Worm (Caenorhabditis elegans): ENCODE data around the gene txt-2.

DNA sequence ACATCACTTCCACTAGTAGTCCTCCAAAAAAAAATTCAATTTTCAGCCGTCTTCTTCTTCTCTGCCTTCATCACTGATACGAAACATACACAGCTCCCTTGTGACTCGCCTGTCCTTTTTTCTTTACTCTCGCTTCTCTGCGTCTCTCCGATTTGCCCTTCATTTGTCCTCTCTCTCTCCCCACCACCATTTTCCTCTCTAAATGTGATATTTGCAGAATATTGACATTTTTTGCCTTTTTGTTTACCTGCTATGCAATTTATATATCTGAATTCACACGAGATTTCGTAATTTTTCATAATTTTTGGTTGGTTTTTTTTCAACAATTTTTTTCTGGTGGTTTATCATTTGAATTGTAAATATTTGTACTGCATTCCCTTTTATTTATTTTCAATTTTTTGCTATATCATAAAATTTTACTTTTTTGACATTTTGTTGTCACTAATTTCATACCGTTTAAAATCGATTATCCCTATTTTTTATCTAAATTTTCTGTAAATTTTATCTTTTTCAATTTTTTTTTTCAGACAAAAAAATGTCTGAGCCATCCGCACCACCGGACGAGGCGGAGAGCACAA, 36.4 kb downstream of the txt-2 start, which contains the start of gene lec-12:
- TF ChIP-seq unc-39 (tag; optimal IDR thresholded peaks at IDR 0.05) = no peak
- TF ChIP-seq ceh-39 (tag; optimal IDR thresholded peaks at IDR 0.05) = no peak
- TF ChIP-seq snpc-4 (tag; optimal IDR thresholded peaks at IDR 0.05) = no peak
- TF ChIP-seq mls-2 (tag; optimal IDR thresholded peaks at IDR 0.05) = no peak
- TF ChIP-seq nhr-76 (tag; optimal IDR thresholded peaks at IDR 0.05) = no peak
- no peak for TF ChIP-seq nhr-28 (tag; optimal IDR thresholded peaks at IDR 0.05)
- no peak for TF ChIP-seq cnd-1 (tag; optimal IDR thresholded peaks at IDR 0.05)
- TF ChIP-seq elt-1 (tag; optimal IDR thresholded peaks at IDR 0.05; ENCODE audit: borderline replicate concordance, insufficient read depth) = no peak
- TF ChIP-seq unc-62 (GFP tag; optimal IDR thresholded peaks at IDR 0.05) = no peak
- TF ChIP-seq nhr-12 (tag; optimal IDR thresholded peaks at IDR 0.05) = no peak

All from whole organism, mixed stage, embryonic.